In genomic region chr2L:18866582-18866981, dm6 we compare ENCODE assay signal across 4 fruit fly cellular contexts.
TF ChIP-seq lines count a peak whose summit lies in the region.

No protein-coding gene starts in this region.

- no peak for TF ChIP-seq CTCF in whole organism, embryonic (GFP tag; optimal IDR thresholded peaks at IDR 0.05; lab: Kevin White, UChicago)

TF ChIP-seq in whole organism, embryonic, 481 proteins besides CTCF, POLR2A, EP300 and RAD21:
- TF ChIP-seq ranshi (GFP tag; IDR thresholded peaks at IDR 0.05; lab: Robert Waterston, UW) (no peak), CG7556 (GFP tag; optimal IDR thresholded peaks at IDR 0.05; lab: Kevin White, UChicago) (no peak), nom (GFP tag; optimal IDR thresholded peaks at IDR 0.05; lab: Kevin White, UChicago) (peak; percentile 5), CG18619 (GFP tag; optimal IDR thresholded peaks at IDR 0.05; lab: Kevin White, UChicago) (no peak), CG32772 (GFP tag; IDR thresholded peaks at IDR 0.05; lab: Robert Waterston, UW) (peak; percentile 75), seq (GFP tag; IDR thresholded peaks at IDR 0.05; lab: Robert Waterston, UW) (0 out of 2 replicates have a peak, but pooled peaks have one; percentile 8), Nf-YC (tag; optimal IDR thresholded peaks at IDR 0.05; lab: Kevin White, UChicago) (peak; percentile 52), Nf-YB (GFP tag; optimal IDR thresholded peaks at IDR 0.05; lab: Kevin White, UChicago) (peak; percentile 68), ERR (GFP tag; optimal IDR thresholded peaks at IDR 0.05; lab: Kevin White, UChicago) (no peak), kah (GFP tag; optimal IDR thresholded peaks at IDR 0.05; lab: Kevin White, UChicago) (no peak), cg (GFP tag; optimal IDR thresholded peaks at IDR 0.05; lab: Kevin White, UChicago) (peak; percentile 36), dmrt99B (tag; optimal IDR thresholded peaks at IDR 0.05; lab: Kevin White, UChicago) (no peak), crol (GFP tag; IDR thresholded peaks at IDR 0.05; lab: Robert Waterston, UW) (peak; percentile 75), CG13775 (GFP tag; optimal IDR thresholded peaks at IDR 0.05; lab: Kevin White, UChicago) (no peak), grn (GFP tag; optimal IDR thresholded peaks at IDR 0.05; lab: Kevin White, UChicago) (peak; percentile 38), CG32767 (GFP tag; IDR thresholded peaks at IDR 0.05; lab: Robert Waterston, UW) (peak; percentile 63; the same call in 1 of the 2 replicates), sd (tag; optimal IDR thresholded peaks at IDR 0.05; lab: Kevin White, UChicago) (no peak)

TF ChIP-seq in whole organism, prepupa, 60 proteins besides CTCF, POLR2A, EP300 and RAD21:
- TF ChIP-seq ss (GFP tag; optimal IDR thresholded peaks at IDR 0.05; lab: Kevin White, UChicago): peak; percentile 45 to 58
- no peak for TF ChIP-seq CG3919 (GFP tag; optimal IDR thresholded peaks at IDR 0.05; lab: Kevin White, UChicago)
- TF ChIP-seq CG34406 (GFP tag; optimal IDR thresholded peaks at IDR 0.05; lab: Kevin White, UChicago): peak; percentile 52
- no peak for TF ChIP-seq pdm3 (GFP tag; optimal IDR thresholded peaks at IDR 0.05; lab: Kevin White, UChicago)
- peak; percentile 1 for TF ChIP-seq CG6808 (GFP tag; optimal IDR thresholded peaks at IDR 0.05; lab: Kevin White, UChicago)
- no peak for TF ChIP-seq Smox (GFP tag; optimal IDR thresholded peaks at IDR 0.05; lab: Kevin White, UChicago)
- TF ChIP-seq CG1621 (tag; optimal IDR thresholded peaks at IDR 0.05; lab: Kevin White, UChicago): peak; percentile 41
- no peak for TF ChIP-seq CG11762 (GFP tag; optimal IDR thresholded peaks at IDR 0.05; lab: Kevin White, UChicago; ENCODE audit: insufficient read depth)
- TF ChIP-seq fd59A (GFP tag; optimal IDR thresholded peaks at IDR 0.05; lab: Kevin White, UChicago): peak; percentile 42
- 0 out of 3 replicates have a peak, but pooled peaks have one; percentile 14 for TF ChIP-seq CG8119 (GFP tag; IDR thresholded peaks at IDR 0.05; lab: Robert Waterston, UW)
- TF ChIP-seq dsx (GFP tag; optimal IDR thresholded peaks at IDR 0.05; lab: Kevin White, UChicago; ENCODE audit: poor library complexity, severe bottlenecking): peak; percentile 12
- TF ChIP-seq net (GFP tag; optimal IDR thresholded peaks at IDR 0.05; lab: Kevin White, UChicago): peak; percentile 62
- TF ChIP-seq CG6163 (GFP tag; IDR thresholded peaks at IDR 0.05; lab: Robert Waterston, UW): peak; percentile 51; the same call in 1 of the 3 replicates
- TF ChIP-seq achi (GFP tag; optimal IDR thresholded peaks at IDR 0.05; lab: Kevin White, UChicago): peak; percentile 62
- TF ChIP-seq OdsH (GFP tag; optimal IDR thresholded peaks at IDR 0.05; lab: Kevin White, UChicago): peak; percentile 34
- TF ChIP-seq salr (GFP tag; optimal IDR thresholded peaks at IDR 0.05; lab: Kevin White, UChicago): peak; percentile 32 to 51
TF ChIP-seq in whole organism, prepupa: peak in this region for 12.

TF ChIP-seq in whole organism, pupa, 21 proteins besides CTCF, POLR2A, EP300 and RAD21:
- TF ChIP-seq CG34367 (tag; optimal IDR thresholded peaks at IDR 0.05; lab: Kevin White, UChicago) (peak; percentile 15), CG17806 (tag; optimal IDR thresholded peaks at IDR 0.05; lab: Kevin White, UChicago) (no peak), CG14655 (GFP tag; optimal IDR thresholded peaks at IDR 0.05; lab: Kevin White, UChicago) (no peak), Pif1A (GFP tag; optimal IDR thresholded peaks at IDR 0.05; lab: Kevin White, UChicago) (no peak), CG32121 (GFP tag; IDR thresholded peaks at IDR 0.05; lab: Robert Waterston, UW) (no peak), CG15710 (tag; optimal IDR thresholded peaks at IDR 0.05; lab: Kevin White, UChicago) (no peak), Ets98B (GFP tag; IDR thresholded peaks at IDR 0.05; lab: Robert Waterston, UW) (0 out of 2 replicates have a peak, but pooled peaks have one; percentile 11), CG4496 (GFP tag; IDR thresholded peaks at IDR 0.05; lab: Robert Waterston, UW) (peak; percentile 33; the same call in 1 of the 3 replicates), fd96Ca (GFP tag; IDR thresholded peaks at IDR 0.05; lab: Robert Waterston, UW) (no peak), CG10348 (GFP tag; IDR thresholded peaks at IDR 0.05; lab: Robert Waterston, UW) (no peak), Snoo (tag; optimal IDR thresholded peaks at IDR 0.05; lab: Kevin White, UChicago) (peak; percentile 20), EcR (GFP tag; optimal IDR thresholded peaks at IDR 0.05; lab: Kevin White, UChicago) (no peak), CG8301 (tag; optimal IDR thresholded peaks at IDR 0.05; lab: Kevin White, UChicago) (no peak), rn (GFP tag; IDR thresholded peaks at IDR 0.05; lab: Robert Waterston, UW) (no peak), CG8159 (tag; optimal IDR thresholded peaks at IDR 0.05; lab: Kevin White, UChicago) (no peak), CG13204 (GFP tag; optimal IDR thresholded peaks at IDR 0.05; lab: Kevin White, UChicago) (no peak), D1 (tag; optimal IDR thresholded peaks at IDR 0.05; lab: Kevin White, UChicago) (no peak), CG12605 (GFP tag; IDR thresholded peaks at IDR 0.05; lab: Robert Waterston, UW) (no peak), Pif1B (GFP tag; optimal IDR thresholded peaks at IDR 0.05; lab: Kevin White, UChicago) (no peak), CG9948 (tag; optimal IDR thresholded peaks at IDR 0.05; lab: Kevin White, UChicago) (no peak), gl (tag; optimal IDR thresholded peaks at IDR 0.05; lab: Kevin White, UChicago) (peak; percentile 3)

TF ChIP-seq in whole organism, wandering third instar larva, 38 proteins besides CTCF, POLR2A, EP300 and RAD21:
- no peak for TF ChIP-seq lola (GFP tag; optimal IDR thresholded peaks at IDR 0.05; lab: Kevin White, UChicago)
- no peak for TF ChIP-seq rgr (GFP tag; optimal IDR thresholded peaks at IDR 0.05; lab: Kevin White, UChicago)
- no peak for TF ChIP-seq Mio (GFP tag; optimal IDR thresholded peaks at IDR 0.05; lab: Kevin White, UChicago)
- TF ChIP-seq jim (GFP tag; optimal IDR thresholded peaks at IDR 0.05; lab: Kevin White, UChicago): peak; percentile 81
- TF ChIP-seq Dfd (GFP tag; optimal IDR thresholded peaks at IDR 0.05; lab: Kevin White, UChicago): peak; percentile 53
- TF ChIP-seq dl (GFP tag; optimal IDR thresholded peaks at IDR 0.05; lab: Kevin White, UChicago; ENCODE audit: insufficient read depth in 1 of 2, partially characterized antibody in 2 of 2): no peak
- no peak for TF ChIP-seq dmrt93B (GFP tag; optimal IDR thresholded peaks at IDR 0.05; lab: Kevin White, UChicago)
- TF ChIP-seq sage (GFP tag; optimal IDR thresholded peaks at IDR 0.05; lab: Kevin White, UChicago): no peak
- TF ChIP-seq Myc (optimal IDR thresholded peaks at IDR 0.05; lab: Kevin White, UChicago): no peak
- no peak for TF ChIP-seq brk (GFP tag; optimal IDR thresholded peaks at IDR 0.05; lab: Kevin White, UChicago)
